Worm (Caenorhabditis elegans) whole organism, mixed stage, embryonic: ENCODE measurements around the gene EEED8.12.

Source experiments
- blmp-1 ChIP-seq: fragments of 150-350 bp; optimal IDR thresholded peaks from 2 replicates; lab custom pipeline; 2014; ENCODE audit warnings: missing biosample characterization, missing genetic modification characterization
- flh-1 ChIP-seq: fragments of 200-800 bp; sonication (Bioruptor generic); optimal IDR thresholded peaks from 2 replicates; lab custom pipeline; 2018; ENCODE audit warnings: mild to moderate bottlenecking, missing genetic modification characterization, moderate library complexity, missing compliant biosample characterization
- ham-2 ChIP-seq: fragments of 200-800 bp; sonication (Bioruptor generic); optimal IDR thresholded peaks from 2 replicates; lab custom pipeline; 2018; ENCODE audit warnings: mild to moderate bottlenecking, missing genetic modification characterization, missing compliant biosample characterization
- lin-13 ChIP-seq: fragments of 150-350 bp; optimal IDR thresholded peaks from 2 replicates; lab custom pipeline; 2014; ENCODE audit warnings: missing biosample characterization, missing genetic modification characterization
- nhr-12 ChIP-seq: fragments of 150-350 bp; optimal IDR thresholded peaks from 2 replicates; lab custom pipeline; 2014; ENCODE audit warnings: missing biosample characterization, missing genetic modification characterization
- pha-4 ChIP-seq: fragments of 150-350 bp; optimal IDR thresholded peaks from 2 replicates; lab custom pipeline; 2018; ENCODE audit warnings: missing biosample characterization, missing genetic modification reagents, missing genetic modification characterization
- sem-2 ChIP-seq: fragments of 200-800 bp; sonication (Bioruptor generic); optimal IDR thresholded peaks from 2 replicates; lab custom pipeline; 2018; ENCODE audit warnings: mild to moderate bottlenecking, missing genetic modification characterization, missing compliant biosample characterization
- unc-39 ChIP-seq: fragments of 150-350 bp; optimal IDR thresholded peaks from 2 replicates; lab custom pipeline; 2014; ENCODE audit warnings: missing biosample characterization, missing genetic modification characterization
- unc-62 ChIP-seq: fragments of 150-350 bp; optimal IDR thresholded peaks from 2 replicates; lab custom pipeline; 2014; ENCODE audit warnings: missing biosample characterization, missing genetic modification reagents, missing genetic modification characterization
- ztf-11 ChIP-seq: fragments of 150-350 bp; optimal IDR thresholded peaks from 2 replicates; lab custom pipeline; 2014; ENCODE audit warnings: missing biosample characterization, missing genetic modification characterization

DNA sequence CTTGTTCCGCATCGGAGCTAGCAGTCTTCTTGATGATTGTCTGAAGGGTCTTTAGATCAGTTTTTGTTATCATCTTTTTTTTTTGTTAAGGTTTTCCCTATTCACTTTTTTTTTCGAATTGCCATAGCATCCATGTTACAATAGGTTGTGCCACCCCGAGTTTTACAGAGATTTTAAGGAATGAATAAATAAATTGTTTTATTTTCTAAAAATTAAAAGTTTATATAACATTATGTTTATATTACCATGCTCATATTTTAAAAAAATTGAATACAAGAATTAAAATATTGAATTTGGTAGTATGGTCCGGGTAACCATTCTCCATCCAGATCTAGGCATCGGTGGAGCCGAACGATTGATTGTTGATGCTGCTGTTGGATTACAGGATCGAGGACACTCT lies 33.9 kb downstream of the EEED8.12 start, which contains the start of gene algn-2:
- TF ChIP-seq ham-2 (GFP tag; lab: Kevin White, UChicago) (no peak), unc-62 (GFP tag; lab: Kevin White, UChicago) (no peak), flh-1 (no peak), sem-2 (no peak), lin-13 (no peak), nhr-12 (tag; lab: Kevin White, UChicago) (no peak), unc-39 (tag; lab: Kevin White, UChicago) (no peak), pha-4 (no peak), blmp-1 (tag; lab: Kevin White, UChicago) (no peak), ztf-11 (tag; lab: Kevin White, UChicago) (no peak)
